Worm (Caenorhabditis elegans) whole organism, L3 larva: ENCODE measurements around the gene R06F6.12.

Source experiments
- R02D3.7 ChIP-seq: fragments of 150-350 bp; optimal IDR thresholded peaks from 2 replicates; lab custom pipeline; 2014; ENCODE audit warnings: missing biosample characterization, missing genetic modification characterization
- ama-1 ChIP-seq: fragments of 150-350 bp; optimal IDR thresholded peaks from 2 replicates; lab custom pipeline; 2018
- ceh-16 ChIP-seq: sonication (generic microtip); optimal IDR thresholded peaks from 2 replicates; lab custom pipeline; 2017; ENCODE audit warnings: missing biosample characterization, missing genetic modification characterization
- elt-3 ChIP-seq, 3 experiments: fragments of 150-350 bp in 1 of 3; sonication (generic microtip) in 2 of 3; optimal IDR thresholded peaks; 2 replicates in 2 of 3; 4 replicates in 1 of 3; lab custom pipeline; 2014 to 2017; ENCODE audit warnings: missing biosample characterization in 3 of 3, missing genetic modification characterization in 3 of 3
- fkh-10 ChIP-seq: sonication (generic microtip); optimal IDR thresholded peaks from 2 replicates; lab custom pipeline; 2017; ENCODE audit warnings: missing biosample characterization, missing genetic modification reagents, missing genetic modification characterization
- jun-1 ChIP-seq: fragments of 150-350 bp; optimal IDR thresholded peaks from 2 replicates; lab custom pipeline; 2014; ENCODE audit warnings: missing biosample characterization, missing genetic modification reagents, missing genetic modification characterization
- lin-39 ChIP-seq: fragments of 150-350 bp; optimal IDR thresholded peaks from 2 replicates; lab custom pipeline; 2018; ENCODE audit warnings: missing biosample characterization, missing genetic modification reagents, missing genetic modification characterization
- nhr-25 ChIP-seq: sonication (generic microtip); optimal IDR thresholded peaks from 2 replicates; lab custom pipeline; 2017; ENCODE audit warnings: missing biosample characterization, missing genetic modification characterization
- pha-4 ChIP-seq: fragments of 150-350 bp; optimal IDR thresholded peaks from 2 replicates; lab custom pipeline; 2014; ENCODE audit warnings: missing biosample characterization, missing genetic modification reagents, missing genetic modification characterization
- skn-1 ChIP-seq: fragments of 150-350 bp; optimal IDR thresholded peaks from 2 replicates; lab custom pipeline; 2014; ENCODE audit warnings: missing biosample characterization, missing genetic modification characterization
- tbx-2 ChIP-seq: sonication (generic microtip); optimal IDR thresholded peaks from 2 replicates; lab custom pipeline; 2016; ENCODE audit warnings: mild to moderate bottlenecking, missing genetic modification characterization, missing compliant biosample characterization
- unc-39 ChIP-seq: sonication (generic microtip); optimal IDR thresholded peaks from 4 replicates; lab custom pipeline; 2017; ENCODE audit warnings: missing biosample characterization, missing genetic modification characterization
- unc-62 ChIP-seq: fragments of 150-350 bp; sonication (generic microtip); optimal IDR thresholded peaks from 4 replicates; lab custom pipeline; 2014; ENCODE audit warnings: missing biosample characterization, missing genetic modification reagents, missing genetic modification characterization
- ztf-11 ChIP-seq: fragments of 150-350 bp; optimal IDR thresholded peaks from 2 replicates; lab custom pipeline; 2014; ENCODE audit warnings: missing biosample characterization, missing genetic modification characterization

DNA sequence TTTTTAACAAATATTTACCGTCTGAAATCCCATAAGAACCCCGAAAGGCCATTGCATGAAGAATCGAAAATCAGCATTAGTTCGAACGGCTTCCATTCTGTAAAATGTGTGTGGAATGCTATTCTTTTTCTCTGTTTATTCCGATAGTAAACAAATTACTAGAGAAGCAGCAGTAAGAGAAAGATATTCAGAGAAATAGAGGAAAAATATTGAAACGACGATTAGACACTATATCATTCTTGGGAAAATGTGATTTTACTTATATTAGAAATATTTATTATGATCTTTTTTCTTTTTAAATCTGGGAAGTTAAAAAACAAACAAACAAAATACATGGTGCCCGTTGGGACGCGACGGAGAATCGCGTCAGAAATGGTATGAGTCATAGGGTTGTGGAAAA, 19.6 kb upstream of the R06F6.12 start, which contains the start of gene M106.8:
- TF ChIP-seq R02D3.7 (tag; lab: Kevin White, UChicago) (no peak), unc-62 (GFP tag; lab: Kevin White, UChicago) (no peak), ama-1 (lab: Kevin White, UChicago) (no peak), ztf-11 (tag; lab: Kevin White, UChicago) (no peak), jun-1 (tag; lab: Kevin White, UChicago) (no peak), fkh-10 (GFP tag; lab: Kevin White, UChicago) (no peak), unc-39 (no peak), lin-39 (tag; lab: Kevin White, UChicago) (no peak), nhr-25 (no peak), elt-3 (tag; optimal IDR thresholded peaks at IDR 0.05; lab: Kevin White, UChicago) (no peak), tbx-2 (tag; lab: Kevin White, UChicago) (no peak), skn-1 (tag; lab: Kevin White, UChicago) (no peak), pha-4 (tag; lab: Kevin White, UChicago) (no peak), ceh-16 (tag; lab: Kevin White, UChicago) (no peak)
